Fruit fly (Drosophila melanogaster) whole organism, embryonic: ENCODE results near the gene CG3703.
A peak's percentile ranks its signal among the peaks of the same experiment; 100 is the strongest.

Experiments used
- Atf6 ChIP-seq: fragments of 200-800 bp; sonication (Bioruptor generic); IDR thresholded peaks from 2 replicates; pipeline ENCODE4 v1.3.6; 2022; ENCODE audit warnings: missing biosample characterization, missing genetic modification characterization
- C15 ChIP-seq: fragments of 200-800 bp; sonication (Bioruptor generic); IDR thresholded peaks from 3 replicates; pipeline ENCODE4 v1.3.6; 2022; ENCODE audit warnings: missing biosample characterization, missing genetic modification characterization
- CG10431 ChIP-seq: fragments of 200-800 bp; sonication (Bioruptor generic); optimal IDR thresholded peaks from 3 replicates; lab custom pipeline; 2018; ENCODE audit warnings: missing biosample characterization, mild to moderate bottlenecking, missing genetic modification characterization
- CG12104 ChIP-seq: fragments of 200-800 bp; sonication (Bioruptor generic); optimal IDR thresholded peaks from 3 replicates; lab custom pipeline; 2016; ENCODE audit warnings: missing biosample characterization, missing genetic modification characterization
- CG14965 ChIP-seq: fragments of 200-800 bp; sonication (Bioruptor generic); optimal IDR thresholded peaks from 2 replicates; lab custom pipeline; 2016; ENCODE audit warnings: missing biosample characterization, missing genetic modification characterization, borderline replicate concordance
- CG16863 ChIP-seq: fragments of 200-800 bp; sonication (Bioruptor generic); optimal IDR thresholded peaks from 3 replicates; lab custom pipeline; 2016; ENCODE audit warnings: missing biosample characterization, missing genetic modification characterization
- CG17328 ChIP-seq: fragments of 200-800 bp; sonication (Bioruptor generic); IDR thresholded peaks from 2 replicates; pipeline ENCODE4 v1.3.6; 2022; ENCODE audit warnings: missing biosample characterization, missing genetic modification characterization
- CG18619 ChIP-seq: fragments of 200-800 bp; sonication (Bioruptor generic); optimal IDR thresholded peaks from 3 replicates; lab custom pipeline; 2017; ENCODE audit warnings: missing biosample characterization, mild to moderate bottlenecking, missing genetic modification characterization
- CG2199 ChIP-seq: fragments of 200-800 bp; sonication (Bioruptor generic); IDR thresholded peaks from 3 replicates; pipeline ENCODE4 v1.3.6; 2022; ENCODE audit warnings: missing biosample characterization, missing genetic modification characterization
- CG2712 ChIP-seq: fragments of 200-800 bp; optimal IDR thresholded peaks from 3 replicates; lab custom pipeline; 2019; ENCODE audit warnings: missing biosample characterization, mild to moderate bottlenecking, missing genetic modification characterization, moderate library complexity
- CG2875 ChIP-seq: fragments of 200-800 bp; sonication (Bioruptor generic); optimal IDR thresholded peaks from 2 replicates; lab custom pipeline; 2017; ENCODE audit warnings: missing biosample characterization, mild to moderate bottlenecking, missing genetic modification characterization, missing genetic modification reagents
- CG2889 ChIP-seq: fragments of 200-800 bp; sonication (Bioruptor generic); IDR thresholded peaks from 3 replicates; pipeline ENCODE4 v1.3.6; 2022; ENCODE audit warnings: missing biosample characterization, missing genetic modification characterization
- CG3995 ChIP-seq: fragments of 200-800 bp; sonication (Bioruptor generic); optimal IDR thresholded peaks from 3 replicates; lab custom pipeline; 2016; ENCODE audit warnings: missing biosample characterization, missing genetic modification characterization
- CG6813 ChIP-seq: fragments of 200-800 bp; sonication (Bioruptor generic); optimal IDR thresholded peaks from 2 replicates; lab custom pipeline; 2017; ENCODE audit warnings: missing biosample characterization, missing genetic modification characterization, mild to moderate bottlenecking, moderate library complexity, missing genetic modification reagents
- CG7987 ChIP-seq: fragments of 200-800 bp; sonication (Bioruptor generic); optimal IDR thresholded peaks from 2 replicates; lab custom pipeline; 2018; ENCODE audit warnings: missing biosample characterization, mild to moderate bottlenecking, missing genetic modification characterization, moderate library complexity
- CG9609 ChIP-seq: fragments of 200-800 bp; sonication (Bioruptor generic); optimal IDR thresholded peaks from 3 replicates; lab custom pipeline; 2016; ENCODE audit warnings: missing biosample characterization, missing genetic modification characterization
- CG9727 ChIP-seq: fragments of 200-800 bp; sonication (Bioruptor generic); optimal IDR thresholded peaks from 3 replicates; lab custom pipeline; 2017; ENCODE audit warnings: missing biosample characterization, mild to moderate bottlenecking, missing genetic modification characterization
- CG9932 ChIP-seq: fragments of 200-800 bp; sonication (Bioruptor generic); IDR thresholded peaks from 2 replicates; pipeline ENCODE4 v1.3.6; 2022; ENCODE audit warnings: missing biosample characterization, missing genetic modification characterization
- CTCF ChIP-seq: fragments of 200-800 bp; sonication (Bioruptor generic); optimal IDR thresholded peaks from 2 replicates; lab custom pipeline; 2017; ENCODE audit warnings: missing biosample characterization, mild to moderate bottlenecking, missing genetic modification characterization, moderate library complexity
- D19B ChIP-seq: fragments of 200-800 bp; sonication (Bioruptor generic); optimal IDR thresholded peaks from 2 replicates; lab custom pipeline; 2017; ENCODE audit warnings: missing biosample characterization, mild to moderate bottlenecking, missing genetic modification characterization
- Dad ChIP-seq: fragments of 200-800 bp; sonication (Bioruptor generic); optimal IDR thresholded peaks from 3 replicates; lab custom pipeline; 2016; ENCODE audit warnings: missing biosample characterization, missing genetic modification characterization
- Deaf1 ChIP-seq: fragments of 200-800 bp; optimal IDR thresholded peaks from 3 replicates; lab custom pipeline; 2019; ENCODE audit warnings: missing biosample characterization, mild to moderate bottlenecking, missing genetic modification characterization, moderate library complexity
- Dek ChIP-seq: fragments of 200-800 bp; sonication (Bioruptor generic); optimal IDR thresholded peaks from 3 replicates; lab custom pipeline; 2019; ENCODE audit warnings: missing biosample characterization, mild to moderate bottlenecking, missing genetic modification characterization, moderate library complexity
- Meics ChIP-seq: fragments of 200-800 bp; sonication (Bioruptor generic); optimal IDR thresholded peaks from 2 replicates; lab custom pipeline; 2017; ENCODE audit warnings: missing biosample characterization, mild to moderate bottlenecking, missing genetic modification characterization
- Myb ChIP-seq: fragments of 200-800 bp; sonication (Bioruptor generic); optimal IDR thresholded peaks from 2 replicates; lab custom pipeline; 2016; ENCODE audit warnings: missing biosample characterization, missing genetic modification characterization
- NC2α ChIP-seq: fragments of 200-800 bp; sonication (Bioruptor generic); optimal IDR thresholded peaks from 2 replicates; lab custom pipeline; 2016; ENCODE audit warnings: missing biosample characterization, missing genetic modification characterization
- NK7.1 ChIP-seq: fragments of 200-800 bp; sonication (Bioruptor generic); optimal IDR thresholded peaks from 3 replicates; lab custom pipeline; 2016; ENCODE audit warnings: missing biosample characterization, missing genetic modification characterization
- Side ChIP-seq: fragments of 200-800 bp; sonication (Bioruptor generic); optimal IDR thresholded peaks from 2 replicates; lab custom pipeline; 2016; ENCODE audit warnings: missing biosample characterization, missing genetic modification characterization
- Six4 ChIP-seq: fragments of 200-800 bp; sonication (Bioruptor generic); optimal IDR thresholded peaks from 2 replicates; lab custom pipeline; 2016; ENCODE audit warnings: missing biosample characterization, missing genetic modification characterization
- aop ChIP-seq: fragments of 200-800 bp; sonication (Bioruptor generic); IDR thresholded peaks from 2 replicates; pipeline ENCODE4 v1.3.6; 2022; ENCODE audit warnings: missing biosample characterization, missing genetic modification characterization
- btn ChIP-seq: fragments of 200-800 bp; sonication (Bioruptor generic); optimal IDR thresholded peaks from 2 replicates; lab custom pipeline; 2016; ENCODE audit warnings: missing biosample characterization, missing genetic modification characterization
- cato ChIP-seq: fragments of 200-800 bp; sonication (Bioruptor generic); optimal IDR thresholded peaks from 2 replicates; lab custom pipeline; 2016; ENCODE audit warnings: missing biosample characterization, missing genetic modification characterization, borderline replicate concordance
- chinmo ChIP-seq: fragments of 200-800 bp; sonication (Bioruptor generic); IDR thresholded peaks from 4 replicates; pipeline ENCODE4 v1.3.6; 2022; ENCODE audit warnings: missing biosample characterization, missing genetic modification characterization; ENCODE audit not compliant: partially characterized antibody
- corto ChIP-seq: fragments of 200-800 bp; sonication (Bioruptor generic); optimal IDR thresholded peaks from 2 replicates; lab custom pipeline; 2016; ENCODE audit warnings: missing biosample characterization, mild to moderate bottlenecking, missing genetic modification characterization, moderate library complexity
- crc ChIP-seq: fragments of 200-800 bp; sonication (Bioruptor generic); optimal IDR thresholded peaks from 2 replicates; lab custom pipeline; 2016; ENCODE audit warnings: missing biosample characterization, missing genetic modification characterization
- dysf ChIP-seq: fragments of 200-800 bp; sonication (Bioruptor generic); IDR thresholded peaks from 3 replicates; pipeline ENCODE4 v1.3.6; 2022; ENCODE audit warnings: missing biosample characterization, missing genetic modification characterization
- fd3F ChIP-seq: fragments of 200-800 bp; sonication (Bioruptor generic); optimal IDR thresholded peaks from 2 replicates; lab custom pipeline; 2018; ENCODE audit warnings: missing biosample characterization, mild to moderate bottlenecking, missing genetic modification characterization, moderate library complexity
- fd96Cb ChIP-seq: fragments of 200-800 bp; sonication (Bioruptor generic); optimal IDR thresholded peaks from 2 replicates; lab custom pipeline; 2018; ENCODE audit warnings: missing biosample characterization, mild to moderate bottlenecking, missing genetic modification characterization, moderate library complexity
- fru ChIP-seq: fragments of >200 bp; optimal IDR thresholded peaks from 2 replicates; lab custom pipeline; 2017
- ind ChIP-seq: fragments of 200-800 bp; sonication (Bioruptor generic); optimal IDR thresholded peaks from 3 replicates; lab custom pipeline; 2016; ENCODE audit warnings: missing biosample characterization, missing genetic modification characterization
- luna ChIP-seq: fragments of 200-800 bp; sonication (Bioruptor generic); optimal IDR thresholded peaks from 2 replicates; lab custom pipeline; 2016; ENCODE audit warnings: missing biosample characterization, missing genetic modification characterization
- mam ChIP-seq: fragments of 200-800 bp; sonication (Bioruptor generic); optimal IDR thresholded peaks from 3 replicates; lab custom pipeline; 2016; ENCODE audit warnings: missing biosample characterization, missing genetic modification characterization
- oc ChIP-seq: fragments of 200-800 bp; sonication (Bioruptor generic); optimal IDR thresholded peaks from 2 replicates; lab custom pipeline; 2018; ENCODE audit warnings: missing biosample characterization, mild to moderate bottlenecking, missing genetic modification characterization, moderate library complexity
- org-1 ChIP-seq: fragments of 200-800 bp; sonication (Bioruptor generic); optimal IDR thresholded peaks from 2 replicates; lab custom pipeline; 2017; ENCODE audit warnings: missing biosample characterization, missing genetic modification characterization
- p53 ChIP-seq: fragments of 200-800 bp; sonication (Bioruptor generic); optimal IDR thresholded peaks from 2 replicates; lab custom pipeline; 2016; ENCODE audit warnings: missing biosample characterization, missing genetic modification characterization
- phol ChIP-seq: fragments of 200-800 bp; sonication (Bioruptor generic); optimal IDR thresholded peaks from 3 replicates; lab custom pipeline; 2018; ENCODE audit warnings: missing biosample characterization, mild to moderate bottlenecking, missing genetic modification characterization, moderate library complexity
- prd ChIP-seq, 3 experiments: fragments of >200 bp in 2 of 3; fragments of 200-800 bp in 1 of 3; sonication (Bioruptor generic) in 1 of 3; optimal IDR thresholded peaks in 2 of 3; IDR thresholded peaks in 1 of 3; 2 replicates in 2 of 3; 3 replicates in 1 of 3; pipeline versions ENCODE4 v1.3.6 to Lab custom; 2017 to 2022; ENCODE audit warnings: missing biosample characterization in 1 of 3, missing genetic modification characterization in 1 of 3
- sima ChIP-seq: fragments of 200-800 bp; sonication (Bioruptor generic); optimal IDR thresholded peaks from 2 replicates; lab custom pipeline; 2016; ENCODE audit warnings: missing biosample characterization, missing genetic modification characterization
- so ChIP-seq: fragments of 200-800 bp; sonication (Bioruptor generic); IDR thresholded peaks from 3 replicates; pipeline ENCODE4 v1.3.6; 2022; ENCODE audit warnings: missing biosample characterization, missing genetic modification characterization
- toy ChIP-seq: fragments of 200-800 bp; sonication (Bioruptor generic); IDR thresholded peaks from 2 replicates; pipeline ENCODE4 v1.3.6; 2022; ENCODE audit warnings: missing biosample characterization, missing genetic modification characterization
- tx ChIP-seq: fragments of 200-800 bp; sonication (Bioruptor generic); optimal IDR thresholded peaks from 2 replicates; lab custom pipeline; 2016; ENCODE audit warnings: missing biosample characterization, missing genetic modification characterization
- unpg ChIP-seq: fragments of 200-800 bp; sonication (Bioruptor generic); optimal IDR thresholded peaks from 3 replicates; lab custom pipeline; 2018; ENCODE audit warnings: missing biosample characterization, mild to moderate bottlenecking, missing genetic modification characterization, moderate library complexity
- zfh1 ChIP-seq: fragments of 200-800 bp; sonication (Bioruptor generic); IDR thresholded peaks from 3 replicates; pipeline ENCODE4 v1.3.6; 2022; ENCODE audit warnings: missing biosample characterization, missing genetic modification characterization

Gene CG3703

DNA sequence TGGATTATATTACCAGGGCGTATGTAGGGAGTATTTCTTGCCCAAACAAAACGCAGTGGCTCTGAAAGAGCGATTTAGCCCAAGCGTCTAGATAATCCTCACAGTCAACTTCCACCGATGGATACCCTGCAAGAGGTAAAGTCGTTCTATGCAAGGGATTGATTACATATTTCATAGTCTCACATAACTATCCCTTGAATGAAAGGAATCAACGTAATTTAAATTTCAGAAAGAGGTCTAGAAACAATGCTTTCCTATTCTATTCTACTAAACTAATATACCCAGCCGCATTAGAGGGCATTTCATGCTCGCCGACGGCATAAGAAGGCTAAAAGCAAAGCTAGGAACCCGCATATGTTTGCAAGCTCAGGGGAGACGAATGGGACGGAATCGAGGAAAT, 21.2 kb upstream of the CG3703 start (continued):
- peak; percentile 40 for TF ChIP-seq D19B (GFP tag; lab: Kevin White, UChicago)
- no peak for TF ChIP-seq Atf6
- TF ChIP-seq aop = no peak
- TF ChIP-seq prd (optimal IDR thresholded peaks at IDR 0.05; lab: Kevin White, UChicago) = no peak
- peak; percentile 52; the same call in 2 of the 3 replicates for TF ChIP-seq prd (GFP tag; IDR thresholded peaks at IDR 0.05; lab: Robert Waterston, UW)
- peak; percentile 9 for TF ChIP-seq CG9609 (GFP tag; lab: Kevin White, UChicago)
- no peak for TF ChIP-seq Dad
- TF ChIP-seq CG17328 (GFP tag; lab: Robert Waterston, UW) = no peak
- no peak for TF ChIP-seq Side (GFP tag; lab: Kevin White, UChicago)
- TF ChIP-seq CG2712 = peak; percentile 27
- no peak for TF ChIP-seq phol (tag; lab: Kevin White, UChicago)
- TF ChIP-seq so (GFP tag; lab: Robert Waterston, UW) = no peak
- TF ChIP-seq CG10431 (GFP tag; lab: Kevin White, UChicago) = no peak
- TF ChIP-seq p53 = no peak
- no peak for TF ChIP-seq CTCF (GFP tag; lab: Kevin White, UChicago)
- no peak for TF ChIP-seq luna
- no peak for TF ChIP-seq CG2875
- no peak for TF ChIP-seq CG12104 (GFP tag; lab: Kevin White, UChicago)
- no peak for TF ChIP-seq corto (GFP tag; lab: Kevin White, UChicago)
- no peak for TF ChIP-seq Six4 (GFP tag; lab: Kevin White, UChicago)
- TF ChIP-seq toy = no peak
- TF ChIP-seq tx (GFP tag; lab: Kevin White, UChicago) = no peak
- TF ChIP-seq Meics (GFP tag; lab: Kevin White, UChicago) = peak; percentile 59
- TF ChIP-seq sima (GFP tag; lab: Kevin White, UChicago) = no peak
- no peak for TF ChIP-seq CG2889
- TF ChIP-seq zfh1 = no peak
- TF ChIP-seq C15 (GFP tag; lab: Robert Waterston, UW) = no peak
- TF ChIP-seq CG14965 = no peak
- peak; percentile 36 for TF ChIP-seq org-1
- TF ChIP-seq fru (lab: Kevin White, UChicago) = no peak
- TF ChIP-seq mam (GFP tag; lab: Kevin White, UChicago) = peak; percentile 30
- TF ChIP-seq NC2α = no peak
- TF ChIP-seq fd3F (GFP tag; lab: Kevin White, UChicago) = peak; percentile 21
- TF ChIP-seq oc (tag; lab: Kevin White, UChicago) = peak; percentile 32
- TF ChIP-seq fd96Cb (tag; lab: Kevin White, UChicago) = peak; percentile 16
- TF ChIP-seq CG6813 (GFP tag; lab: Kevin White, UChicago) = no peak
- TF ChIP-seq crc (GFP tag; lab: Kevin White, UChicago) = no peak
- no peak for TF ChIP-seq Deaf1
- TF ChIP-seq CG18619 (GFP tag; lab: Kevin White, UChicago) = peak; percentile 4
- no peak for TF ChIP-seq CG7987 (GFP tag; lab: Kevin White, UChicago)
- peak; percentile 49 for TF ChIP-seq CG9932 (GFP tag; lab: Robert Waterston, UW)
- TF ChIP-seq NK7.1 = no peak
- TF ChIP-seq dysf (GFP tag; lab: Robert Waterston, UW) = peak; percentile 67; the same call in 2 of the 3 replicates
- TF ChIP-seq cato (GFP tag; lab: Kevin White, UChicago) = no peak
- no peak for TF ChIP-seq chinmo (GFP tag; lab: Robert Waterston, UW)
- TF ChIP-seq unpg = peak; percentile 23
- TF ChIP-seq Dek (tag; lab: Kevin White, UChicago) = peak; percentile 17
- TF ChIP-seq ind = peak; percentile 21
- no peak for TF ChIP-seq CG3995 (GFP tag; lab: Kevin White, UChicago)
- TF ChIP-seq btn (GFP tag; lab: Kevin White, UChicago) = no peak
- TF ChIP-seq CG9727 (GFP tag; lab: Kevin White, UChicago) = peak; percentile 5
- TF ChIP-seq Myb (GFP tag; lab: Kevin White, UChicago) = peak; percentile 39
- no peak for TF ChIP-seq CG16863 (GFP tag; lab: Kevin White, UChicago)
- TF ChIP-seq CG2199 (GFP tag; lab: Robert Waterston, UW) = no peak
